Worm (Caenorhabditis elegans) whole organism, L1 larva: ENCODE results near the gene F58B4.3.

Experiments used
- C04F5.9 ChIP-seq: sonication (generic microtip); optimal IDR thresholded peaks from 2 replicates; lab custom pipeline; 2016; ENCODE audit warnings: missing genetic modification characterization, missing compliant biosample characterization
- Y116A8C.19 ChIP-seq: sonication (generic microtip); optimal IDR thresholded peaks from 2 replicates; lab custom pipeline; 2016; ENCODE audit warnings: missing compliant biosample characterization, missing genetic modification characterization, borderline replicate concordance
- aha-1 ChIP-seq: fragments of 150-350 bp; optimal IDR thresholded peaks from 2 replicates; lab custom pipeline; 2014; ENCODE audit warnings: missing biosample characterization, missing genetic modification characterization
- pqm-1 ChIP-seq: sonication (generic microtip); optimal IDR thresholded peaks from 3 replicates; lab custom pipeline; 2017; ENCODE audit warnings: missing biosample characterization, missing genetic modification characterization
- sup-37 ChIP-seq: fragments of 200-800 bp; sonication (Bioruptor generic); optimal IDR thresholded peaks from 2 replicates; lab custom pipeline; 2018; ENCODE audit warnings: mild to moderate bottlenecking, missing genetic modification characterization, missing compliant biosample characterization
- zip-4 ChIP-seq: fragments of 200-800 bp; sonication (Bioruptor generic); optimal IDR thresholded peaks from 2 replicates; lab custom pipeline; 2018; ENCODE audit warnings: mild to moderate bottlenecking, missing genetic modification characterization, moderate library complexity, missing compliant biosample characterization

DNA sequence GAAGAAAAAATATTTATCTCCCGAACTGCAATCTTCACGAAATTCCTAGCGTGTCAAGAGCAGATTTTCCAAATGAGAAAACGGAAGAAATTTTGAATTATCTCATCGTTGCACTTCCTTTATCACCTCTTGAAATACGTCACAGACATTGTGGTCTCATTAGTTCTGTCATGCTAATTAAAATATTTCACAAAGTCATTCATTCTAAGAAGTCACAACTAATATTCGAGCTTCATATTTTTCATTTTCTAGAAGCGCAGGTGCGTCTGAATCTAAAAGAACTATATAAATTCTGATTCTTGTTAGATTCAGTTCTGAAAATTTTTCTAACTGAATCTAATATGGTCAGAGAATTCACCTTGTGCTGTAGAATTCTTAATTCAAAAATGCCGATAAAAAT is 17.6 kb downstream of the F58B4.3 start:
- TF ChIP-seq sup-37 (no peak), pqm-1 (tag; lab: Kevin White, UChicago) (no peak), zip-4 (GFP tag; lab: Kevin White, UChicago) (no peak), aha-1 (tag; lab: Kevin White, UChicago) (no peak), Y116A8C.19 (tag; lab: Kevin White, UChicago) (no peak), C04F5.9 (tag; lab: Kevin White, UChicago) (no peak)
